Worm (Caenorhabditis elegans): ENCODE data around the gene W09H1.1.

DNA sequence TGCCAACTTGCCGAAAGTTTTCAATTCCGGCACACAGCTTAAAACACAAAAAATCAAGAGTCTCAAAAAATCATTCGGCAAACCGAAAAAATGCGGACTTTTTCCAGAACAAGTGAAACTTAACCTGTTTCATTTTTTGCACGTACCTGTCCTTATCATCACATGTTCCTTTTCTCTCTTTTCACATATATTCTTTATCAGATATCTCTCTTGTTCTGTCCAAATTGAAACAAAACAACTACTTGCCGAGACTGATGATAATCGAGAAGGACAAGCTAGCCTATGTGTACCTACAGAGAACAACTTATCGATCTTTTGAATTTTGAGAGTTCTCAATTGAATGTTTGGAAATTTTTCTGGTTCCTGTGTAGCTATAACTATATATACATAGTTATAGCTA lies 31.4 kb downstream of the W09H1.1 start:
- no peak for TF ChIP-seq him-1 (tag; optimal IDR thresholded peaks at IDR 0.05)
- TF ChIP-seq dao-5 (tag; optimal IDR thresholded peaks at IDR 0.05): no peak
